Worm (Caenorhabditis elegans): ENCODE measurements around the gene F47B10.5.

F47B10.5 gene

DNA sequence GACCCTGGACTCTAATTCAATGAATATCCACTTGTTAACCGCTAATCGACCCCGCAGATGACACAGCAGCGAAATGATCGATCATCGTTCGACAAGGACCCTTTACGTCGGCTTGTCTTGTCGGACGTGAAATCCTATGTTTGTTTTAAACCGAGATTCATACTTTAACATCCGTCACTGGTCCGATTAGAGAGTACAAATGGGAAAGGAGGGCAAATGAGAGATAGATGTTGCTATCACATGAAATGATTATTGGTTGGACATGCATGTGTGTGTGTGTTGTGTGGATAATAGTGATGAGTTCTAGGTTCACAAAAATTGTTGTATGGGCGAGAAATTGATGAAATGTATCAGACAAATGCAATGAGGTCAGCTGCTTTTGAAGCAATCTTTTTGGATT, 19.3 kb upstream of the F47B10.5 start:
- TF ChIP-seq egl-44 (GFP tag; IDR thresholded peaks at IDR 0.05) (no peak), Y53F4B.3 (GFP tag; IDR thresholded peaks at IDR 0.05) (no peak), efl-1 (GFP tag; optimal IDR thresholded peaks at IDR 0.05) (no peak), lsl-1 (GFP tag; optimal IDR thresholded peaks at IDR 0.05) (no peak), tbp1 (GFP tag; optimal IDR thresholded peaks at IDR 0.05) (no peak)

DNA sequence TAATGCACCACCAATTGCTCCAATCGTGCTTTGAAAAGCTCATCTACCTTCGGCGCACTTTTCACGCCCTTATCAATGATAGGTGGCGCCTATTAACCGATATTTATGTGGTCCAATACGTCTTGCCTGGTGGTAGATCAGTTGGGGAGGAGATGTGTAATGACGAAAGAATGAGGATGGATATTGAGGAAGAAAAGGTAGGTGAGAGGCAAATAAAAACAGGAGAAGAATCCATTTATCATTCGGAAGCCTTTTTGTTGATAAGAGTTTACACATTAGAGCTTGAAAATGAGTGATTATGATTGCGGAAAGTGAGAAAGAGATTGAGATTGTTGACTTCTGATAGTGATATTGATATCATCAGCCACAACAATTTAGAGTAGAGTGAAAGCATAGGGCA, 17.1 kb upstream of the F47B10.5 start:
- TF ChIP-seq B0035.1 (tag; optimal IDR thresholded peaks at IDR 0.05) (no peak), aptf-3 (GFP tag; IDR thresholded peaks at IDR 0.05) (no peak), B0261.1 (tag; optimal IDR thresholded peaks at IDR 0.05) (no peak)

DNA sequence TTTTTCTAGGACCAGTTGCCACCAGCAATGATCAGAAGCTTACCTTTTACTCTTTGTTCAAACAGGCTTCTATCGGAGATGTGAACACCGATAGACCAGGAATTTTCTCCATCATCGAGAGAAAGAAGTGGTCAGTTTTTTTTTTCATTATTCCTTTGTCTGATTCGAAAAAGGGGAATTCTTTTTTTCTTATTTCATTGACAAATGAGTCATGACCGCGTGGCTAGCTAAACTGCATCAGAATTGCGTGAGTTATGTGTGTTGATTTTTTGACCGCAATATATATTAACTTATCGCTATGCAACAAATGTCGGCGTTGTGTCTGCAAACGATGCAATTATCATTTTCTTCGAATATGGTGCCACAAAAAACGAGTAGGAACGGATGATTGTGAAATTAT, 13.1 kb upstream of the F47B10.5 start:
- no peak for TF ChIP-seq B0035.1 (tag; optimal IDR thresholded peaks at IDR 0.05)
- no peak for TF ChIP-seq nhr-27 (tag; optimal IDR thresholded peaks at IDR 0.05)
- peak; percentile 5 for TF ChIP-seq nhr-80 (tag; optimal IDR thresholded peaks at IDR 0.05)
- TF ChIP-seq hsf-1 (GFP tag; IDR thresholded peaks at IDR 0.05) = no peak
- no peak for TF ChIP-seq xnd-1 (tag; optimal IDR thresholded peaks at IDR 0.05)
- no peak for TF ChIP-seq ets-4 (GFP tag; optimal IDR thresholded peaks at IDR 0.05)
- no peak for TF ChIP-seq die-1 (tag; optimal IDR thresholded peaks at IDR 0.05)
- TF ChIP-seq hmg-1.2 (GFP tag; IDR thresholded peaks at IDR 0.05) = no peak
- peak; percentile 10 for TF ChIP-seq ztf-26 (tag; optimal IDR thresholded peaks at IDR 0.05)

DNA sequence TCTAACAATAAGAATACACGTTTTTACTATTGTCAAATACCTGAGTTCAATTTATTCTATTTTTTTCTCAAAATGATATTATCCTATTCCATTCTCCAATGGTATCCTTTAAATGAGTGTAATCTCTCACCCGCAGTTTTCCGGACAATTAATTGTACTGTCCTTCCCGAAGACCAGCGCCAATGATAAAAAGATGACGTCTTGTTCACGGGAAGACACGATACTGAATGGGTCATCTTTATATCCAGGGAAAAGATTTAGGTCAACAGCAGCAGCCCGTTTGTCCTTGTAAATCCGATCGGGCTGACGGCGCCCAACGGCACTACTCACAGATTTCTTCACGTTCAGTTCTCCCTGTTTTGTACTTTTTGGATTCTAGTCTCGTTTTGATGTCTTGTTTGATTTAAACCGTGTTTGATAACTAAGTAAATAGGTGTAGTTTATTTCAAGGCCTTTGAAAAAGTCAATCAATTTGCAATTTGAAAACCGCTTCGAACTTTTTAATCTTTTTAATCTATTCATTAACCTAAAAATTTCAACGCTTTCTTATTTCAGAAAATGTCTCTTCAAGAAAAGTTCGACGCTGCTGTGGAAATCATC, 12.5 kb upstream of the F47B10.5 start, which contains the start of gene acbp-3:
TSS of gene acbp-3 (plus strand) at position 550 of the 600 bp plus-strand sequence.
- TF ChIP-seq C17E4.6 (GFP tag; IDR thresholded peaks at IDR 0.05) (no peak), mcd-1 (GFP tag; IDR thresholded peaks at IDR 0.05) (no peak), Y95B8A.8 (GFP tag; IDR thresholded peaks at IDR 0.05) (no peak), aptf-3 (GFP tag; IDR thresholded peaks at IDR 0.05) (no peak), hlh-12 (tag; optimal IDR thresholded peaks at IDR 0.05) (no peak), hmg-1.2 (GFP tag; IDR thresholded peaks at IDR 0.05) (no peak), T26A5.8 (tag; optimal IDR thresholded peaks at IDR 0.05) (no peak)

DNA sequence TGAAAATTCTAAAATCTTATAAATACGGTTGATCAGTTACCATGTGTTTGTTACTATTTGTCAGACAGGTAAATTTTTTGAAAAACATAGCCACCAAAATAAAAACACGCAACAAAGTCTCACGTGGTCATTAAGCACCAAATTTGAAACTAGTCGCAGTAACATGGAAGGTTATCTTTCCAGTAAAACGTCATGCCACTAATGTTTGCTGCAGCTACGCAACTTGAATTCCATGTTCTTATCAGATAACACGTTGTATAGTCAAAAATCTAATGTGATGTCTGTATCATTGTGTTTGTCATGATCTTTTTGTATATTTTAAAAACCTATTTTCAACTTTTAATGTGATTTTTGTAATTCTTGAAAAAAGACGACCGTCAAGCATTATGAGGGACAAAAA, 11.4 kb upstream of the F47B10.5 start:
- TF ChIP-seq mel-28 (tag; optimal IDR thresholded peaks at IDR 0.05; ENCODE audit: borderline replicate concordance) (no peak), nhr-80 (tag; optimal IDR thresholded peaks at IDR 0.05) (peak; percentile 84)

DNA sequence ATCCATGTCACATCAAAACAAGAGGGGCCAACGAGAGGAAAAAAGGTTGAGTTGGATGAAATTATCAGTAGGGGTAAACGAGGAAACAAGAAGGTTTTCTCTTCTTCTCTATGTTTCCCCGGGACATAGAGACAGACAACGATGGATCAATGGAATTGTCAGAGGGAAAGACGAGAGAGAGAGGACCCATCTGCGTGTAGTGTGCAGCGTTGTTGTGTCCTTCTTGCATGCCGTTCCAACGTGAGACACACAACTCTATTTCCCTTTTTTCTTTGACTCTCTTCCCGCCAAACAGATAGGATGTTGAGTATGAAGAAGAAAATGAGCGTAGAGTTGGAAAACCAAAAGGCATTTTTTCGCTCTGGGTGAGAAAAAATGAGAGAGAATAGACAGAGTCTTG, 10.6 kb upstream of the F47B10.5 start:
- no peak for TF ChIP-seq cebp-2 (GFP tag; IDR thresholded peaks at IDR 0.05)
- TF ChIP-seq xnd-1 (tag; optimal IDR thresholded peaks at IDR 0.05) = no peak
- TF ChIP-seq somi-1 (GFP tag; optimal IDR thresholded peaks at IDR 0.05) = peak; percentile 45
- no peak for TF ChIP-seq ztf-28 (GFP tag; IDR thresholded peaks at IDR 0.05)
- TF ChIP-seq dox-1 (GFP tag; IDR thresholded peaks at IDR 0.05) = peak; percentile 49; the same call in 1 of the 2 replicates
- no peak for TF ChIP-seq F10E7.11 (tag; optimal IDR thresholded peaks at IDR 0.05)
- peak; percentile 46 for TF ChIP-seq lin-40 (tag; optimal IDR thresholded peaks at IDR 0.05)
- TF ChIP-seq sea-2 (GFP tag; IDR thresholded peaks at IDR 0.05) = no peak
- peak; percentile 57 for TF ChIP-seq K12H6.12 (tag; optimal IDR thresholded peaks at IDR 0.05)
- TF ChIP-seq egl-18 (GFP tag; IDR thresholded peaks at IDR 0.05) = no peak
- TF ChIP-seq atf-7 (tag; optimal IDR thresholded peaks at IDR 0.05) = no peak
- TF ChIP-seq chd-7 (tag; optimal IDR thresholded peaks at IDR 0.05) = peak; percentile 45
- TF ChIP-seq ZK185.1 (tag; optimal IDR thresholded peaks at IDR 0.05; ENCODE audit: poor library complexity, severe bottlenecking) = peak; percentile 31
- no peak for TF ChIP-seq Y79H2A.3 (GFP tag; conservative IDR thresholded peaks at IDR 0.05)
- no peak for TF ChIP-seq nhr-120 (GFP tag; IDR thresholded peaks at IDR 0.05)
- TF ChIP-seq attf-5 (GFP tag; optimal IDR thresholded peaks at IDR 0.05) = peak; percentile 53
- no peak for TF ChIP-seq gei-17 (GFP tag; optimal IDR thresholded peaks at IDR 0.05)
- TF ChIP-seq hmg-1.2 (GFP tag; IDR thresholded peaks at IDR 0.05) = peak; percentile 40; the same call in 1 of the 2 replicates
- TF ChIP-seq nhr-27 (tag; optimal IDR thresholded peaks at IDR 0.05) = no peak
- no peak for TF ChIP-seq ama-1 (optimal IDR thresholded peaks at IDR 0.05)
- no peak for TF ChIP-seq ama-1 (GFP tag; optimal IDR thresholded peaks at IDR 0.05)
- TF ChIP-seq Y53G8AR.9 (GFP tag; conservative IDR thresholded peaks at IDR 0.05) = no peak

Measured in whole organism, young adult.